Fruit fly (Drosophila melanogaster): ENCODE measurements around the gene CG8281.

CG8281 gene

DNA sequence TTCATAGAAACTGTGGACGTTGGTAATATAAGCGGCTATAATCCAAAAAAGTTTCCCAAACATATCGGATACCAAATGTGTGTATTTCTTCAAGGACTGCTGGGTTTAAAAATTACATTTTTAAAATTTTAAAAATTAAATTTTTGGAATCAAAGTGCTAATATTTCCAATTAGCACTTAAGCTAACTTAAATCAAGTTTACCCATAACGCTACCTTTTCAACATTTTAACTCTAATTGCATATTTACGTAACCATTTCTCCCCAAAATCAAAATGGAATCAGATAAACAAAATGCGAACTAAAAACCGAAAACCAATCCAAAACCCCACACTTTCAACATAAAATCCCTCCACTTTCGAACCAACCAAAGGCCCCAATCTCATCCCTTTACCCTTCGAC lies 34.0 kb downstream of the CG8281 start, which contains the start of gene CG43880:
Gene CG43880, minus strand, starts transcription at position 101 of the 400 bp plus-strand sequence.
- TF ChIP-seq Vsx2 (GFP tag; optimal IDR thresholded peaks at IDR 0.05; ENCODE audit: partially characterized antibody) (no peak), foxo (GFP tag; optimal IDR thresholded peaks at IDR 0.05) (no peak), CG32264 (GFP tag; optimal IDR thresholded peaks at IDR 0.05) (no peak), pan (optimal IDR thresholded peaks at IDR 0.05) (no peak), fru (GFP tag; optimal IDR thresholded peaks at IDR 0.05) (no peak), rgr (GFP tag; optimal IDR thresholded peaks at IDR 0.05) (no peak), tai (GFP tag; optimal IDR thresholded peaks at IDR 0.05) (no peak), Myc (optimal IDR thresholded peaks at IDR 0.05) (no peak)

dm6 chr3L:7947880-7948286 lies 35.6 kb downstream of the CG8281 start, which contains the start of gene exex:
Gene exex (plus strand): TSS chr3L:7948186.
- TF ChIP-seq Dif (GFP tag; optimal IDR thresholded peaks at IDR 0.05; ENCODE audit: partially characterized antibody) (peak; percentile 54), fru (GFP tag; optimal IDR thresholded peaks at IDR 0.05) (peak; percentile 9), CG32264 (GFP tag; optimal IDR thresholded peaks at IDR 0.05) (no peak), dl (GFP tag; optimal IDR thresholded peaks at IDR 0.05; ENCODE audit: insufficient read depth in 1 of 2, partially characterized antibody in 2 of 2) (peak in 1 of 2 experiments; percentile 59), h (GFP tag; optimal IDR thresholded peaks at IDR 0.05) (peak; percentile 39), Vsx2 (GFP tag; optimal IDR thresholded peaks at IDR 0.05; ENCODE audit: partially characterized antibody) (peak; percentile 53)

dm6 chr3L:7949778-7950177 lies 37.5 kb downstream of the CG8281 start:
- no peak for TF ChIP-seq N (GFP tag; optimal IDR thresholded peaks at IDR 0.05)
- TF ChIP-seq Vsx2 (GFP tag; optimal IDR thresholded peaks at IDR 0.05; ENCODE audit: partially characterized antibody), result peak; percentile 81
- no peak for TF ChIP-seq Hnf4 (GFP tag; optimal IDR thresholded peaks at IDR 0.05)
- no peak for TF ChIP-seq lola (GFP tag; optimal IDR thresholded peaks at IDR 0.05)

DNA sequence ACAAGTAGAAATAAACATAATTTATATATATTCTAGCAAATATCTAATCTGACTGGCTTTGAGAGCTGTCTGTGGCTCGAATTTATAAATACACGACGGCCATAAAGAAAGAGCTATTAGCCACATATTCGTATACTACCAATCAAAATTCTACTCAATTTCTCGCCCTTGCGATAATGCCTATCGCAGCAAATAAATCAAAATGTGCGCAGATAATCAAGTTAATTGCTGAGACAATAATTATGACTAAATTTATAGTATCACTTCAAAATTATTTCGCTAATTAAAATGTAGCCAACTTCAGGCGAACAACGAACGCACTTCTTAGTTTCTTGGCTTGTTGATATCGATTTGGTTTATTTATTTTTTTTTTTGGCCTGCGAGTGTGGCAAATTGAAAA lies 39.6 kb downstream of the CG8281 start:
- TF ChIP-seq dmrt93B (GFP tag; optimal IDR thresholded peaks at IDR 0.05) (no peak), Sp1 (GFP tag; optimal IDR thresholded peaks at IDR 0.05) (peak; percentile 26), GATAd (GFP tag; optimal IDR thresholded peaks at IDR 0.05) (no peak), CG9705 (GFP tag; optimal IDR thresholded peaks at IDR 0.05) (no peak), Rel (GFP tag; optimal IDR thresholded peaks at IDR 0.05) (peak; percentile 24), Rel (tag; optimal IDR thresholded peaks at IDR 0.05) (no peak), Hnf4 (GFP tag; optimal IDR thresholded peaks at IDR 0.05) (no peak), CrebA (GFP tag; optimal IDR thresholded peaks at IDR 0.05; ENCODE audit: borderline replicate concordance) (peak; percentile 69), Vsx2 (GFP tag; optimal IDR thresholded peaks at IDR 0.05; ENCODE audit: partially characterized antibody) (peak; percentile 57), h (GFP tag; optimal IDR thresholded peaks at IDR 0.05) (peak; percentile 52)

dm6 chr3L:7952560-7952959 lies 40.3 kb downstream of the CG8281 start:
- no peak for TF ChIP-seq Sp1 (GFP tag; optimal IDR thresholded peaks at IDR 0.05)
- no peak for TF ChIP-seq Rel (GFP tag; optimal IDR thresholded peaks at IDR 0.05)
- TF ChIP-seq Rel (tag; optimal IDR thresholded peaks at IDR 0.05), result no peak
- no peak for TF ChIP-seq ey (GFP tag; optimal IDR thresholded peaks at IDR 0.05)
- TF ChIP-seq Abd-B (GFP tag; optimal IDR thresholded peaks at IDR 0.05), result no peak
- TF ChIP-seq HLH106 (tag; optimal IDR thresholded peaks at IDR 0.05), result no peak
- no peak for TF ChIP-seq rgr (GFP tag; optimal IDR thresholded peaks at IDR 0.05)
- TF ChIP-seq Hr78 (GFP tag; optimal IDR thresholded peaks at IDR 0.05), result no peak
- no peak for TF ChIP-seq OdsH (GFP tag; optimal IDR thresholded peaks at IDR 0.05)
- TF ChIP-seq Mio (GFP tag; optimal IDR thresholded peaks at IDR 0.05), result no peak
- TF ChIP-seq dmrt93B (GFP tag; optimal IDR thresholded peaks at IDR 0.05), result no peak
- no peak for TF ChIP-seq dsf (GFP tag; optimal IDR thresholded peaks at IDR 0.05; ENCODE audit: borderline replicate concordance)
- no peak for TF ChIP-seq brk (GFP tag; optimal IDR thresholded peaks at IDR 0.05)

DNA sequence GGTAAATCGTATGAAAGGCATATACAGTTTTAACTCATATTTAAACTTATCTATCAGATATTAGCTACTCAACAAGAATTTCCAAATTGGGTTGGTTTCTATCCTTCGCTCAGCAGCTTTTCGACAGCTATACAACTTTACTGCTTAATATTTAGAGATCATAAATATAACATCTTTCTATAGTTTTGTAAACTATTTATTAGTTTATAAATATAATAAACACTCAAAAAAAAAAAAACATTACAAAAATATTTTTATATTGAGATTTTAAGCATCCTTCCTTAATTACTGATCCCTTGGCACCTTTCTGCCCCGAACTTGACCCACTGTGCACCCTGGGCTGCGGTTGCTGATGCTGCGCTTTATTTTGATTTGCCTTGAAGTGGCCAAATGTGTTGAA lies 40.7 kb downstream of the CG8281 start:
- TF ChIP-seq dl (GFP tag; optimal IDR thresholded peaks at IDR 0.05; ENCODE audit: insufficient read depth in 1 of 2, partially characterized antibody in 2 of 2) (no peak), ey (GFP tag; optimal IDR thresholded peaks at IDR 0.05) (no peak), N (GFP tag; optimal IDR thresholded peaks at IDR 0.05) (no peak), tai (GFP tag; optimal IDR thresholded peaks at IDR 0.05) (no peak), foxo (GFP tag; optimal IDR thresholded peaks at IDR 0.05) (no peak), OdsH (GFP tag; optimal IDR thresholded peaks at IDR 0.05) (no peak), dmrt93B (GFP tag; optimal IDR thresholded peaks at IDR 0.05) (no peak)

All from whole organism, wandering third instar larva.